Worm (Caenorhabditis elegans): ENCODE data around the gene drl-1.

DNA sequence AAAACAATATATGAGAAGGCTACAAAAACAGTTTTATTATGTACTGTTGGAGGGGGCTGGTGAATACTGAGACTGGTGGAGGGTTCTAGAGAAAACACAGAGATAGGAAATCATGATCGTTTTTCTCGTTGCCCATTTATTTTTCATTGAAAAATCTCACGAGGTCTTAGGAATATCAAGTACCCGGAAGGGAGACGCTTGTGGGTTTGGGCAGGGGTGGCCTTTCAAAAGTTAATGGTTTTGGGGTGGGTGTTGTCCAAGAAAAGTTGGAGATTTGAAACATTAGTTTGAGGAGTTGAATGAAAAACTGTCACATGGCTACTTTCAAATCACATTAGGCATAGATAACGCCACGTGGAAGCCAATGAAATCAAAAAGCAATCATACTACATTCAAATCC, 30.1 kb upstream of the drl-1 start:
- TF ChIP-seq ets-7 (tag; optimal IDR thresholded peaks at IDR 0.05) = no peak
- TF ChIP-seq ama-1 (optimal IDR thresholded peaks at IDR 0.05) = no peak
- TF ChIP-seq tra-4 (tag; optimal IDR thresholded peaks at IDR 0.05) = no peak
- TF ChIP-seq B0310.2 (tag; optimal IDR thresholded peaks at IDR 0.05) = no peak
- no peak for TF ChIP-seq ceh-36 (tag; optimal IDR thresholded peaks at IDR 0.05)
- no peak for TF ChIP-seq hmbx-1 (tag; optimal IDR thresholded peaks at IDR 0.05)
- no peak for TF ChIP-seq pes-1 (GFP tag; IDR thresholded peaks at IDR 0.05)
- TF ChIP-seq flt-1 (GFP tag; IDR thresholded peaks at IDR 0.05) = no peak
- TF ChIP-seq scrt-1 (GFP tag; IDR thresholded peaks at IDR 0.05) = no peak
- no peak for TF ChIP-seq aly-1 (tag; optimal IDR thresholded peaks at IDR 0.05)
- no peak for TF ChIP-seq hnd-1 (tag; optimal IDR thresholded peaks at IDR 0.05)

All from whole organism, early embryonic.